Fruit fly (Drosophila melanogaster): Measurements from ENCODE around the gene Bin1.

The Bin1 gene

dm6 chr3R:16209714-16210553, 20.6 kb upstream of the Bin1 start:
- TF ChIP-seq lola (GFP tag; optimal IDR thresholded peaks at IDR 0.05) = no peak
- TF ChIP-seq foxo (GFP tag; optimal IDR thresholded peaks at IDR 0.05) = peak in 1 of 2 experiments; percentile 77
- no peak for TF ChIP-seq brk (GFP tag; optimal IDR thresholded peaks at IDR 0.05)
- TF ChIP-seq tai (GFP tag; optimal IDR thresholded peaks at IDR 0.05) = peak; percentile 27
- no peak for TF ChIP-seq Mio (GFP tag; optimal IDR thresholded peaks at IDR 0.05)
- TF ChIP-seq dsf (GFP tag; optimal IDR thresholded peaks at IDR 0.05; ENCODE audit: borderline replicate concordance) = no peak
- no peak for TF ChIP-seq GATAd (GFP tag; optimal IDR thresholded peaks at IDR 0.05)
- TF ChIP-seq fru (GFP tag; optimal IDR thresholded peaks at IDR 0.05) = peak; percentile 42
- peak; percentile 91 for TF ChIP-seq Sp1 (GFP tag; optimal IDR thresholded peaks at IDR 0.05)
- TF ChIP-seq jim (GFP tag; optimal IDR thresholded peaks at IDR 0.05) = no peak
- TF ChIP-seq Rel (GFP tag; optimal IDR thresholded peaks at IDR 0.05) = no peak
- TF ChIP-seq Rel (tag; optimal IDR thresholded peaks at IDR 0.05) = no peak
- TF ChIP-seq sv (GFP tag; optimal IDR thresholded peaks at IDR 0.05) = no peak
- TF ChIP-seq psq (GFP tag; optimal IDR thresholded peaks at IDR 0.05) = peak; percentile 90
- no peak for TF ChIP-seq usp (GFP tag; optimal IDR thresholded peaks at IDR 0.05)
- TF ChIP-seq Hnf4 (GFP tag; optimal IDR thresholded peaks at IDR 0.05) = no peak
- TF ChIP-seq h (GFP tag; optimal IDR thresholded peaks at IDR 0.05) = peak; percentile 25
- peak; percentile 22 for TF ChIP-seq br (GFP tag; optimal IDR thresholded peaks at IDR 0.05)
- no peak for TF ChIP-seq Dif (GFP tag; optimal IDR thresholded peaks at IDR 0.05; ENCODE audit: partially characterized antibody)
- TF ChIP-seq sage (GFP tag; optimal IDR thresholded peaks at IDR 0.05) = no peak
- no peak for TF ChIP-seq Dfd (GFP tag; optimal IDR thresholded peaks at IDR 0.05)
- TF ChIP-seq OdsH (GFP tag; optimal IDR thresholded peaks at IDR 0.05) = peak; percentile 74
- TF ChIP-seq Jra (GFP tag; optimal IDR thresholded peaks at IDR 0.05) = no peak
- TF ChIP-seq woc (GFP tag; optimal IDR thresholded peaks at IDR 0.05) = no peak
- TF ChIP-seq N (GFP tag; optimal IDR thresholded peaks at IDR 0.05) = no peak
- TF ChIP-seq pan (optimal IDR thresholded peaks at IDR 0.05) = no peak
- TF ChIP-seq Myc (optimal IDR thresholded peaks at IDR 0.05) = no peak
- peak; percentile 51 for TF ChIP-seq CG9705 (GFP tag; optimal IDR thresholded peaks at IDR 0.05)
- no peak for TF ChIP-seq Abd-B (GFP tag; optimal IDR thresholded peaks at IDR 0.05)
- TF ChIP-seq Hr83 (GFP tag; optimal IDR thresholded peaks at IDR 0.05; ENCODE audit: poor library complexity, severe bottlenecking) = no peak
- TF ChIP-seq HLH106 (tag; optimal IDR thresholded peaks at IDR 0.05) = peak; percentile 80
- TF ChIP-seq Vsx2 (GFP tag; optimal IDR thresholded peaks at IDR 0.05; ENCODE audit: partially characterized antibody) = no peak
- peak; percentile 71 for TF ChIP-seq rgr (GFP tag; optimal IDR thresholded peaks at IDR 0.05)
- TF ChIP-seq dl (GFP tag; optimal IDR thresholded peaks at IDR 0.05; ENCODE audit: insufficient read depth in 1 of 2, partially characterized antibody in 2 of 2) = peak in 1 of 2 experiments; percentile 1
- no peak for TF ChIP-seq CG32264 (GFP tag; optimal IDR thresholded peaks at IDR 0.05)
- TF ChIP-seq CrebA (GFP tag; optimal IDR thresholded peaks at IDR 0.05; ENCODE audit: borderline replicate concordance) = peak; percentile 7
- peak; percentile 65 for TF ChIP-seq dmrt93B (GFP tag; optimal IDR thresholded peaks at IDR 0.05)
- peak; percentile 19 for TF ChIP-seq ey (GFP tag; optimal IDR thresholded peaks at IDR 0.05)
- no peak for TF ChIP-seq Hr78 (GFP tag; optimal IDR thresholded peaks at IDR 0.05)

dm6 chr3R:16208924-16209713, 19.8 kb upstream of the Bin1 start:
- TF ChIP-seq dmrt93B (GFP tag; optimal IDR thresholded peaks at IDR 0.05) (peak; percentile 47), br (GFP tag; optimal IDR thresholded peaks at IDR 0.05) (peak; percentile 19), woc (GFP tag; optimal IDR thresholded peaks at IDR 0.05) (peak; percentile 61), OdsH (GFP tag; optimal IDR thresholded peaks at IDR 0.05) (peak; percentile 60), Rel (GFP tag; optimal IDR thresholded peaks at IDR 0.05) (no peak), Rel (tag; optimal IDR thresholded peaks at IDR 0.05) (no peak), psq (GFP tag; optimal IDR thresholded peaks at IDR 0.05) (peak; percentile 5), Dif (GFP tag; optimal IDR thresholded peaks at IDR 0.05; ENCODE audit: partially characterized antibody) (no peak), Sp1 (GFP tag; optimal IDR thresholded peaks at IDR 0.05) (peak; percentile 64), sv (GFP tag; optimal IDR thresholded peaks at IDR 0.05) (no peak), ey (GFP tag; optimal IDR thresholded peaks at IDR 0.05) (peak; percentile 14), Hnf4 (GFP tag; optimal IDR thresholded peaks at IDR 0.05) (peak; percentile 48), fru (GFP tag; optimal IDR thresholded peaks at IDR 0.05) (peak; percentile 39), h (GFP tag; optimal IDR thresholded peaks at IDR 0.05) (peak; percentile 14), jim (GFP tag; optimal IDR thresholded peaks at IDR 0.05) (peak; percentile 33), foxo (GFP tag; optimal IDR thresholded peaks at IDR 0.05) (peak in 1 of 2 experiments; percentile 58), Abd-B (GFP tag; optimal IDR thresholded peaks at IDR 0.05) (no peak), HLH106 (tag; optimal IDR thresholded peaks at IDR 0.05) (peak; percentile 54), rgr (GFP tag; optimal IDR thresholded peaks at IDR 0.05) (peak; percentile 37)

All from whole organism, wandering third instar larva.